Worm (Caenorhabditis elegans) whole organism, young adult: ENCODE measurements around the gene Y43F8C.13.

Experiments used
- B0261.1 ChIP-seq: sonication (generic microtip); optimal IDR thresholded peaks from 2 replicates; lab custom pipeline; 2016; ENCODE audit warnings: mild to moderate bottlenecking, missing genetic modification characterization, moderate library complexity, missing compliant biosample characterization
- C06A6.2 ChIP-seq: fragments of 200-800 bp; sonication (Bioruptor generic); conservative IDR thresholded peaks from 2 replicates; pipeline ENCODE4 v1.3.6; 2022; ENCODE audit warnings: missing genetic modification characterization, missing compliant biosample characterization
- D2030.7 ChIP-seq: fragments of 200-800 bp; sonication (Bioruptor generic); IDR thresholded peaks from 2 replicates; pipeline ENCODE4 v1.3.6; 2022; ENCODE audit warnings: missing genetic modification reagents, missing genetic modification characterization, missing compliant biosample characterization
- F23B12.7 ChIP-seq: sonication (generic microtip); optimal IDR thresholded peaks from 2 replicates; lab custom pipeline; 2017; ENCODE audit warnings: missing genetic modification characterization, mild to moderate bottlenecking, missing compliant biosample characterization, antibody characterized with exemption, moderate library complexity; ENCODE audit not compliant: insufficient read depth
- F33H1.4 ChIP-seq: fragments of 200-800 bp; sonication (Bioruptor generic); IDR thresholded peaks from 2 replicates; pipeline ENCODE4 v1.3.6; 2022; ENCODE audit warnings: missing genetic modification reagents, missing genetic modification characterization, missing compliant biosample characterization
- F57A8.1 ChIP-seq: fragments of 200-800 bp; sonication (Bioruptor generic); optimal IDR thresholded peaks from 2 replicates; lab custom pipeline; 2018; ENCODE audit warnings: mild to moderate bottlenecking, missing genetic modification characterization, moderate library complexity, missing compliant biosample characterization
- Y56A3A.18 ChIP-seq: fragments of 200-800 bp; sonication (Bioruptor generic); IDR thresholded peaks from 2 replicates; pipeline ENCODE4 v1.3.6; 2022; ENCODE audit warnings: missing genetic modification reagents, missing genetic modification characterization, missing compliant biosample characterization
- Y95B8A.8 ChIP-seq: fragments of 200-800 bp; sonication (Bioruptor generic); IDR thresholded peaks from 2 replicates; pipeline ENCODE4 v1.3.6; 2022; ENCODE audit warnings: missing genetic modification reagents, missing genetic modification characterization, missing compliant biosample characterization
- aptf-2 ChIP-seq: fragments of 200-800 bp; sonication (Bioruptor generic); conservative IDR thresholded peaks from 2 replicates; pipeline ENCODE4 v1.3.6; 2022; ENCODE audit warnings: missing genetic modification reagents, missing genetic modification characterization, missing compliant biosample characterization
- atf-7 ChIP-seq: sonication (generic microtip); optimal IDR thresholded peaks from 2 replicates; lab custom pipeline; 2017; ENCODE audit warnings: mild to moderate bottlenecking, missing genetic modification characterization, missing compliant biosample characterization
- ccch-3 ChIP-seq: fragments of 200-800 bp; sonication (Bioruptor generic); optimal IDR thresholded peaks from 2 replicates; lab custom pipeline; 2018; ENCODE audit warnings: mild to moderate bottlenecking, missing genetic modification characterization, missing compliant biosample characterization
- ceh-27 ChIP-seq: fragments of 200-800 bp; sonication (Bioruptor generic); optimal IDR thresholded peaks from 2 replicates; lab custom pipeline; 2018; ENCODE audit warnings: mild to moderate bottlenecking, missing genetic modification characterization, moderate library complexity, missing compliant biosample characterization
- ceh-91 ChIP-seq: fragments of 200-800 bp; sonication (Bioruptor generic); IDR thresholded peaks from 2 replicates; pipeline ENCODE4 v1.3.6; 2022; ENCODE audit warnings: missing genetic modification reagents, missing genetic modification characterization, missing compliant biosample characterization
- die-1 ChIP-seq: sonication (generic microtip); optimal IDR thresholded peaks from 2 replicates; lab custom pipeline; 2016; ENCODE audit warnings: missing genotype, mild to moderate bottlenecking, missing genetic modification characterization, missing compliant biosample characterization
- egl-18 ChIP-seq: fragments of 200-800 bp; sonication (Bioruptor generic); IDR thresholded peaks from 2 replicates; pipeline ENCODE4 v1.3.6; 2022; ENCODE audit warnings: missing genetic modification reagents, missing genetic modification characterization, missing compliant biosample characterization
- egrh-3 ChIP-seq: fragments of 200-800 bp; sonication (Bioruptor generic); IDR thresholded peaks from 2 replicates; pipeline ENCODE4 v1.3.6; 2022; ENCODE audit warnings: missing genetic modification reagents, missing genetic modification characterization, missing compliant biosample characterization
- ets-4 ChIP-seq: fragments of 200-800 bp; sonication (Bioruptor generic); optimal IDR thresholded peaks from 2 replicates; lab custom pipeline; 2018; ENCODE audit warnings: mild to moderate bottlenecking, missing genetic modification characterization, missing compliant biosample characterization
- fkh-3 ChIP-seq: sonication (generic microtip); optimal IDR thresholded peaks from 2 replicates; lab custom pipeline; 2016; ENCODE audit warnings: mild to moderate bottlenecking, missing genetic modification characterization, missing compliant biosample characterization
- him-1 ChIP-seq: sonication (generic microtip); optimal IDR thresholded peaks from 2 replicates; lab custom pipeline; 2016; ENCODE audit warnings: missing genotype, missing genetic modification reagents, missing genetic modification characterization, missing compliant biosample characterization
- hlh-26 ChIP-seq: fragments of 200-800 bp; sonication (Bioruptor generic); conservative IDR thresholded peaks from 2 replicates; pipeline ENCODE4 v1.3.6; 2022; ENCODE audit warnings: missing genetic modification reagents, missing genetic modification characterization, missing compliant biosample characterization
- hmg-20 ChIP-seq: fragments of 200-800 bp; sonication (Bioruptor generic); IDR thresholded peaks from 2 replicates; pipeline ENCODE4 v1.3.6; 2022; ENCODE audit warnings: missing genetic modification reagents, missing genetic modification characterization, missing compliant biosample characterization
- lag-1 ChIP-seq: fragments of 200-800 bp; sonication (Bioruptor generic); IDR thresholded peaks from 2 replicates; pipeline ENCODE4 v1.3.6; 2022; ENCODE audit warnings: missing genetic modification reagents, missing genetic modification characterization, missing compliant biosample characterization
- let-526 ChIP-seq: fragments of 200-800 bp; sonication (Bioruptor generic); IDR thresholded peaks from 2 replicates; pipeline ENCODE4 v1.3.6; 2022; ENCODE audit warnings: missing genetic modification reagents, missing genetic modification characterization, missing compliant biosample characterization
- lin-35 ChIP-seq, 3 experiments: fragments of 150-350 bp in 2 of 3; sonication (generic microtip) in 1 of 3; optimal IDR thresholded peaks; 2 replicates each; lab custom pipeline; 2014 to 2018; ENCODE audit warnings: missing biosample characterization in 3 of 3, missing genetic modification characterization in 3 of 3, missing genetic modification reagents in 3 of 3
- lin-40 ChIP-seq: sonication (generic microtip); optimal IDR thresholded peaks from 2 replicates; lab custom pipeline; 2016; ENCODE audit warnings: missing genetic modification characterization, mild to moderate bottlenecking, missing compliant biosample characterization, missing genotype, missing genetic modification reagents
- mes-4 ChIP-seq: sonication (generic microtip); optimal IDR thresholded peaks from 2 replicates; lab custom pipeline; 2016; ENCODE audit warnings: missing genotype, missing genetic modification characterization, missing compliant biosample characterization
- mxl-1 ChIP-seq: sonication (generic microtip); optimal IDR thresholded peaks from 2 replicates; lab custom pipeline; 2016; ENCODE audit warnings: missing genetic modification characterization, missing compliant biosample characterization
- nfya-1 ChIP-seq: sonication (generic microtip); optimal IDR thresholded peaks from 2 replicates; lab custom pipeline; 2017; ENCODE audit warnings: antibody characterized with exemption, missing compliant biosample characterization, missing genetic modification characterization, borderline replicate concordance; ENCODE audit not compliant: insufficient read depth
- nhr-120 ChIP-seq: fragments of 200-800 bp; sonication (Bioruptor generic); IDR thresholded peaks from 2 replicates; pipeline ENCODE4 v1.3.6; 2022; ENCODE audit warnings: missing genetic modification characterization, missing compliant biosample characterization
- nhr-27 ChIP-seq: fragments of 200-800 bp; sonication (Bioruptor generic); optimal IDR thresholded peaks from 2 replicates; lab custom pipeline; 2018; ENCODE audit warnings: mild to moderate bottlenecking, missing genetic modification characterization, moderate library complexity, missing compliant biosample characterization
- nhr-90 ChIP-seq: sonication (generic microtip); optimal IDR thresholded peaks from 2 replicates; lab custom pipeline; 2016; ENCODE audit warnings: missing genotype, mild to moderate bottlenecking, missing genetic modification characterization, missing compliant biosample characterization
- rcor-1 ChIP-seq: fragments of 200-800 bp; sonication (Bioruptor generic); IDR thresholded peaks from 2 replicates; pipeline ENCODE4 v1.3.6; 2022; ENCODE audit warnings: missing genetic modification reagents, missing genetic modification characterization, missing compliant biosample characterization
- sdz-38 ChIP-seq: sonication (generic microtip); optimal IDR thresholded peaks from 2 replicates; lab custom pipeline; 2016; ENCODE audit warnings: missing genotype, missing genetic modification characterization, missing compliant biosample characterization
- snpc-3.4 ChIP-seq: sonication (generic microtip); optimal IDR thresholded peaks from 2 replicates; lab custom pipeline; 2017; ENCODE audit warnings: missing genetic modification characterization, mild to moderate bottlenecking, missing compliant biosample characterization, antibody characterized with exemption, moderate library complexity, missing genotype, missing genetic modification reagents
- snpc-4 ChIP-seq, 5 experiments: fragments of 150-350 bp in 1 of 5; sonication (generic microtip) in 4 of 5; optimal IDR thresholded peaks; 2 replicates each; lab custom pipeline; 2014 to 2018; ENCODE audit warnings: missing genetic modification characterization in 5 of 5, missing biosample characterization in 3 of 5, antibody characterized with exemption in 2 of 5, mild to moderate bottlenecking in 2 of 5, missing compliant biosample characterization in 2 of 5, missing genotype in 2 of 5, moderate library complexity in 2 of 5, missing genetic modification reagents in 1 of 5
- unc-62 ChIP-seq: fragments of 150-350 bp; optimal IDR thresholded peaks from 2 replicates; lab custom pipeline; 2014; ENCODE audit warnings: missing biosample characterization, missing genetic modification reagents, missing genetic modification characterization
- zfh-2 ChIP-seq: fragments of 200-800 bp; sonication (Bioruptor generic); conservative IDR thresholded peaks from 2 replicates; pipeline ENCODE4 v1.3.6; 2022; ENCODE audit warnings: missing genetic modification reagents, missing genetic modification characterization, missing compliant biosample characterization
- ztf-18 ChIP-seq: sonication (generic microtip); optimal IDR thresholded peaks from 2 replicates; lab custom pipeline; 2016; ENCODE audit warnings: missing genotype, mild to moderate bottlenecking, missing genetic modification characterization, missing compliant biosample characterization
- ztf-25 ChIP-seq: fragments of 200-800 bp; sonication (Bioruptor generic); IDR thresholded peaks from 2 replicates; pipeline ENCODE4 v1.3.6; 2022; ENCODE audit warnings: missing genetic modification reagents, missing genetic modification characterization, missing compliant biosample characterization
- ztf-3 ChIP-seq: fragments of 200-800 bp; sonication (Bioruptor generic); optimal IDR thresholded peaks from 2 replicates; lab custom pipeline; 2018; ENCODE audit warnings: mild to moderate bottlenecking, missing genetic modification characterization, missing compliant biosample characterization

Y43F8C.13 gene

ce11 chrV:19722881-19723280 lies 25.7 kb upstream of the Y43F8C.13 start (continued):
- TF ChIP-seq fkh-3 (tag; lab: Kevin White, UChicago): no peak
- no peak for TF ChIP-seq aptf-2 (GFP tag; lab: Robert Waterston, UW)
- TF ChIP-seq let-526 (GFP tag; lab: Robert Waterston, UW): no peak
- peak; percentile 27 for TF ChIP-seq snpc-4 (GFP tag; optimal IDR thresholded peaks at IDR 0.05; lab: Kevin White, UChicago)
- peak in 1 of 4 experiments; percentile 36 for TF ChIP-seq snpc-4 (tag; optimal IDR thresholded peaks at IDR 0.05; lab: Kevin White, UChicago)
- peak; percentile 4 for TF ChIP-seq nhr-90 (tag; lab: Kevin White, UChicago)
- TF ChIP-seq hmg-20 (GFP tag; lab: Robert Waterston, UW): 0 out of 2 replicates have a peak, but pooled peaks have one; percentile 43
- no peak for TF ChIP-seq lag-1 (GFP tag; lab: Robert Waterston, UW)
- no peak for TF ChIP-seq lin-40 (tag; lab: Kevin White, UChicago)
- TF ChIP-seq rcor-1 (GFP tag; lab: Robert Waterston, UW): 0 out of 2 replicates have a peak, but pooled peaks have one; percentile 42
- no peak for TF ChIP-seq nhr-120 (GFP tag; lab: Robert Waterston, UW)
- TF ChIP-seq F33H1.4 (GFP tag; lab: Robert Waterston, UW): no peak; the same call in 1 of the 2 replicates
- TF ChIP-seq die-1: peak; percentile 23
- TF ChIP-seq snpc-3.4: no peak
- peak; percentile 61 for TF ChIP-seq D2030.7 (GFP tag; lab: Robert Waterston, UW)
- TF ChIP-seq mes-4: no peak
- TF ChIP-seq zfh-2 (GFP tag; lab: Robert Waterston, UW): peak; percentile 56
- TF ChIP-seq F57A8.1 (GFP tag; lab: Kevin White, UChicago): no peak
- 0 out of 2 replicates have a peak, but pooled peaks have one; percentile 53 for TF ChIP-seq ztf-25 (GFP tag; lab: Robert Waterston, UW)
- TF ChIP-seq ztf-3 (GFP tag; lab: Kevin White, UChicago): no peak
- no peak for TF ChIP-seq C06A6.2 (GFP tag; lab: Robert Waterston, UW)
- TF ChIP-seq nfya-1: no peak
- no peak for TF ChIP-seq unc-62
- peak; percentile 39; the same call in 1 of the 2 replicates for TF ChIP-seq egrh-3 (GFP tag; lab: Robert Waterston, UW)
- 0 out of 2 replicates have a peak, but pooled peaks have one; percentile 25 for TF ChIP-seq Y95B8A.8 (GFP tag; lab: Robert Waterston, UW)
- no peak for TF ChIP-seq lin-35 (GFP tag; optimal IDR thresholded peaks at IDR 0.05; lab: Kevin White, UChicago)
- TF ChIP-seq atf-7 (tag; lab: Kevin White, UChicago): no peak
- peak; percentile 32 for TF ChIP-seq ceh-27 (GFP tag; lab: Kevin White, UChicago)

DNA sequence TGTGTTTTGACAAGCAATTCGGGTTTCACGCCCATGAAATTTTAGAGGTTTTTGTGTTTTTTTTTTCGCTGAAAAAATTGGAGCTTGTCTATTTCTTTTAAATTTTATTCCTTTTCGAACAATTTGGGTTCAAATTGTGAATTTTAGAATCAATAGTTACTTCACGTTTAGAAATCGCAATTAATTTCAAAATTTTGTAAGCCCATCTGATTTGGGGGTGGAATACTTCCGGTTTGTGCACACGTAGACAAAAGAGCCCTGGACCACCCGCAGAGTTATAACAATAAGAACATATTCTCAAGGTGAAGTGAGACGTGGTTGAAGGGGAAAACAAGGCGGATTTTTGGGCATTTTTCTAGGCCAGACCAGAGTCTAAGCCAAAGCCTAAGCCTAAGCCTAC lies 22.1 kb upstream of the Y43F8C.13 start, which contains the start of gene Y116F11A.6:
Y116F11A.6 (plus strand) TSS at position 301 of the 400 bp plus-strand sequence.
- TF ChIP-seq ccch-3 (no peak), die-1 (no peak), nfya-1 (no peak), mxl-1 (tag; lab: Kevin White, UChicago) (no peak), nhr-27 (no peak), ets-4 (GFP tag; lab: Kevin White, UChicago) (no peak), zfh-2 (GFP tag; lab: Robert Waterston, UW) (no peak), F23B12.7 (tag; lab: Kevin White, UChicago) (no peak), ztf-3 (GFP tag; lab: Kevin White, UChicago) (no peak), egl-18 (no peak), B0261.1 (no peak), ceh-91 (no peak), lin-40 (tag; lab: Kevin White, UChicago) (no peak), him-1 (tag; lab: Kevin White, UChicago) (no peak), sdz-38 (tag; lab: Kevin White, UChicago) (no peak), ztf-18 (tag; lab: Kevin White, UChicago) (no peak), hlh-26 (GFP tag; lab: Robert Waterston, UW) (no peak), Y56A3A.18 (GFP tag; lab: Robert Waterston, UW) (no peak)
